Fruit fly (Drosophila melanogaster): ENCODE data around the gene CG7099.

CG7099 gene

DNA sequence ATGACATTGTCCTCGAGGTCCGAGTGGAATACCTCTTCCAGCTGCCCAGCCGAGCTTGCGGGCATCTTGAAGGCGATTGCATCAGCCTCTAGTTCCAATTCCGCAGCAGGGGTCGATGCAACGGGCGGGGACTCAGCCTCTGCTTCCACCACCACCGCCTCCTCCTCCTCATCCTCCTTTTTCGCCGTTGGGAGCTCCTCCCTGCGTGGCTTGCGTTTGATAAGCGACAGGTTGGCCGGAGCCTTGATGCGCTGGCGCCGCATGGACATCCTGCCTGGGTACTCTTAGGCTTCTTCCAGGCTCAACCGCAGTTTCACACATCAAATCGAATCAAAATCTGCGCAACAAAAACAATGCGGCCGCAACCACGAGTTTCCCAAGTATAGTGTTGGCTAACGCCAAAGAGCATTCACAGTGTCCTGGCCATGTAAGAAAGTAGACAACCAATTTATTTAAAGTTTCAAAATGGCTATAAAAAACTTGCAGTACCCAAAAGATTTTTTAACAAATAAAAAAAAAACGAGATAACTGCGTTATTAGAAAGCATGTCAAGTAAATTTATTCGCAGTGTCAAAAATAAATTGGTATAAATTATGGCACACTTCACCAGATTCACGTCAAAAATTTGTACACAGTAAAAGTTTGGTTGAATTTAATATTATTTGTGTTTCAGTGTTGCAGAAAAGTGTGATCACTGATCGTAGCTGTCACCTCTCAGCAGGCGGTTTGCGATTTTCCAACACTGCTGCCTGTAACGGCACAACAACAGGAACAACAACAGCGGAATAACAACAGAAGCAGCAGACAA is 13.7 kb upstream of the CG7099 start, which contains the start of the genes Bdp1 and CG6565 (continued):
- TF ChIP-seq Drgx (GFP tag; IDR thresholded peaks at IDR 0.05) (peak; percentile 92), Xbp1 (GFP tag; optimal IDR thresholded peaks at IDR 0.05) (peak; percentile 99), sim (GFP tag; IDR thresholded peaks at IDR 0.05) (peak; percentile 78), CG32532 (GFP tag; IDR thresholded peaks at IDR 0.05) (peak; percentile 95), mam (GFP tag; optimal IDR thresholded peaks at IDR 0.05) (peak; percentile 99), CG6272 (GFP tag; IDR thresholded peaks at IDR 0.05) (peak; percentile 97), CG18599 (GFP tag; optimal IDR thresholded peaks at IDR 0.05) (peak; percentile 95), sob (GFP tag; IDR thresholded peaks at IDR 0.05) (peak; percentile 97), cas (GFP tag; IDR thresholded peaks at IDR 0.05) (peak; percentile 89), CG2199 (GFP tag; IDR thresholded peaks at IDR 0.05) (peak; percentile 73; the same call in 1 of the 3 replicates), dati (GFP tag; IDR thresholded peaks at IDR 0.05) (peak; percentile 60), gsb-n (tag; optimal IDR thresholded peaks at IDR 0.05) (peak; percentile 96), CG12769 (tag; optimal IDR thresholded peaks at IDR 0.05) (no peak), CrebB (tag; optimal IDR thresholded peaks at IDR 0.05) (peak; percentile 88), CG9797 (GFP tag; optimal IDR thresholded peaks at IDR 0.05) (peak; percentile 44), Mes4 (GFP tag; optimal IDR thresholded peaks at IDR 0.05) (peak; percentile 97), Nf-YC (tag; optimal IDR thresholded peaks at IDR 0.05) (peak; percentile 84), tio (GFP tag; optimal IDR thresholded peaks at IDR 0.05) (peak; percentile 99), Dek (tag; optimal IDR thresholded peaks at IDR 0.05) (peak; percentile 96), CG2120 (GFP tag; optimal IDR thresholded peaks at IDR 0.05) (peak; percentile 99), CG13775 (GFP tag; optimal IDR thresholded peaks at IDR 0.05) (peak; percentile 99), CG42726 (GFP tag; IDR thresholded peaks at IDR 0.05; ENCODE audit: partially characterized antibody) (no peak), cad (GFP tag; optimal IDR thresholded peaks at IDR 0.05) (no peak), unpg (GFP tag; optimal IDR thresholded peaks at IDR 0.05) (peak; percentile 94), HLHmδ (GFP tag; optimal IDR thresholded peaks at IDR 0.05) (no peak), CG10209 (GFP tag; optimal IDR thresholded peaks at IDR 0.05) (peak; percentile 98), Aef1 (GFP tag; IDR thresholded peaks at IDR 0.05) (peak; percentile 97), CG12299 (tag; optimal IDR thresholded peaks at IDR 0.05) (peak; percentile 92), CG10431 (GFP tag; optimal IDR thresholded peaks at IDR 0.05) (peak; percentile 82), CG15479 (GFP tag; optimal IDR thresholded peaks at IDR 0.05) (peak; percentile 77), Taf1 (GFP tag; IDR thresholded peaks at IDR 0.05) (peak; percentile 90), Rfx (GFP tag; IDR thresholded peaks at IDR 0.05) (peak; percentile 96), CG2678 (tag; optimal IDR thresholded peaks at IDR 0.05) (peak; percentile 97), CG12391 (tag; optimal IDR thresholded peaks at IDR 0.05) (peak; percentile 98), unc-4 (GFP tag; IDR thresholded peaks at IDR 0.05; ENCODE audit: partially characterized antibody) (no peak), ssp (GFP tag; IDR thresholded peaks at IDR 0.05) (peak; percentile 92), CG1529 (GFP tag; optimal IDR thresholded peaks at IDR 0.05) (peak; percentile 95), ftz-f1 (GFP tag; optimal IDR thresholded peaks at IDR 0.05) (peak; percentile 52), sqz (GFP tag; optimal IDR thresholded peaks at IDR 0.05) (peak; percentile 92), Fer3 (tag; optimal IDR thresholded peaks at IDR 0.05) (peak; percentile 94), Bteb2 (GFP tag; optimal IDR thresholded peaks at IDR 0.05) (peak; percentile 98), CG14860 (GFP tag; IDR thresholded peaks at IDR 0.05; ENCODE audit: partially characterized antibody) (no peak), CG17912 (GFP tag; optimal IDR thresholded peaks at IDR 0.05) (peak; percentile 58), Mrtf (GFP tag; IDR thresholded peaks at IDR 0.05) (peak; percentile 92), Kr (GFP tag; optimal IDR thresholded peaks at IDR 0.05) (no peak), Mad (GFP tag; optimal IDR thresholded peaks at IDR 0.05) (peak; percentile 97)

Measured in whole organism, embryonic.